Worm (Caenorhabditis elegans) whole organism, L4 larva: Measurements from ENCODE around the gene T28D6.5.

Experiments used
- D1046.2 ChIP-seq: fragments of 200-800 bp; sonication (Bioruptor generic); IDR thresholded peaks from 2 replicates; pipeline ENCODE4 v1.3.6; 2022; ENCODE audit warnings: missing genetic modification characterization, missing compliant biosample characterization
- R02D3.7 ChIP-seq: fragments of 150-350 bp; sonication (generic microtip); optimal IDR thresholded peaks from 3 replicates; lab custom pipeline; 2014; ENCODE audit warnings: missing biosample characterization, missing genetic modification characterization
- T26A8.4 ChIP-seq: fragments of 200-800 bp; sonication (Bioruptor generic); IDR thresholded peaks from 2 replicates; pipeline ENCODE4 v1.3.6; 2022; ENCODE audit warnings: missing genetic modification characterization, missing compliant biosample characterization
- Y105C5A.15 ChIP-seq: fragments of 200-800 bp; sonication (Bioruptor generic); IDR thresholded peaks from 2 replicates; pipeline ENCODE4 v1.3.6; 2022; ENCODE audit warnings: missing genetic modification characterization, missing compliant biosample characterization
- aha-1 ChIP-seq: fragments of 150-350 bp; peaks from one replicate; lab custom pipeline; 2014; ENCODE audit warnings: missing biosample characterization, missing genetic modification characterization
- attf-4 ChIP-seq: sonication (generic microtip); optimal IDR thresholded peaks from 3 replicates; lab custom pipeline; 2017; ENCODE audit warnings: missing biosample characterization, missing genetic modification characterization
- ceh-32 ChIP-seq: sonication (generic microtip); optimal IDR thresholded peaks from 2 replicates; lab custom pipeline; 2016; ENCODE audit warnings: mild to moderate bottlenecking, missing genetic modification characterization, missing compliant biosample characterization; ENCODE audit not compliant: poor library complexity
- ceh-62 ChIP-seq: sonication (generic microtip); optimal IDR thresholded peaks from 2 replicates; lab custom pipeline; 2017; ENCODE audit warnings: missing biosample characterization, missing genetic modification characterization
- cey-2 ChIP-seq: sonication (generic microtip); optimal IDR thresholded peaks from 3 replicates; lab custom pipeline; 2017; ENCODE audit warnings: missing genetic modification characterization, mild to moderate bottlenecking, missing compliant biosample characterization, antibody characterized with exemption, borderline replicate concordance; ENCODE audit not compliant: insufficient read depth
- daf-16 ChIP-seq, 3 experiments: sonication (generic microtip); optimal IDR thresholded peaks; 2 replicates each; lab custom pipeline; 2016 to 2017; ENCODE audit warnings: missing genetic modification characterization in 3 of 3, missing genetic modification reagents in 3 of 3, mild to moderate bottlenecking in 2 of 3, missing compliant biosample characterization in 2 of 3, missing biosample characterization in 1 of 3, moderate library complexity in 1 of 3
- daf-19 ChIP-seq: fragments of 200-800 bp; sonication (Bioruptor generic); conservative IDR thresholded peaks from 2 replicates; pipeline ENCODE4 v1.3.6; 2022; ENCODE audit warnings: missing genetic modification characterization, missing compliant biosample characterization
- dmd-6 ChIP-seq: fragments of 200-800 bp; sonication (Bioruptor generic); IDR thresholded peaks from 2 replicates; pipeline ENCODE4 v1.3.6; 2022; ENCODE audit warnings: missing genetic modification reagents, missing genetic modification characterization, missing compliant biosample characterization
- dmd-8 ChIP-seq: fragments of 200-800 bp; sonication (Bioruptor generic); IDR thresholded peaks from 2 replicates; pipeline ENCODE4 v1.3.6; 2022; ENCODE audit warnings: missing genetic modification characterization, missing compliant biosample characterization
- dmd-9 ChIP-seq: fragments of 200-800 bp; sonication (Bioruptor generic); IDR thresholded peaks from 2 replicates; pipeline ENCODE4 v1.3.6; 2022; ENCODE audit warnings: missing genetic modification reagents, missing genetic modification characterization, missing compliant biosample characterization
- duxl-1 ChIP-seq: sonication (generic microtip); optimal IDR thresholded peaks from 2 replicates; lab custom pipeline; 2016; ENCODE audit warnings: mild to moderate bottlenecking, missing genetic modification characterization, moderate library complexity, missing compliant biosample characterization; ENCODE audit not compliant: poor library complexity
- dve-1 ChIP-seq: sonication (generic microtip); optimal IDR thresholded peaks from 2 replicates; lab custom pipeline; 2017; ENCODE audit warnings: antibody characterized with exemption, mild to moderate bottlenecking, missing genetic modification characterization, missing compliant biosample characterization; ENCODE audit not compliant: insufficient read depth
- egl-43 ChIP-seq: fragments of 200-800 bp; sonication (Bioruptor generic); IDR thresholded peaks from 2 replicates; pipeline ENCODE4 v1.3.6; 2022; ENCODE audit warnings: missing genetic modification reagents, missing genetic modification characterization, missing compliant biosample characterization
- hlh-30 ChIP-seq: sonication (generic microtip); optimal IDR thresholded peaks from 2 replicates; lab custom pipeline; 2017; ENCODE audit warnings: antibody characterized with exemption, mild to moderate bottlenecking, missing genetic modification characterization, missing compliant biosample characterization; ENCODE audit not compliant: insufficient read depth
- hmg-1.1 ChIP-seq: fragments of 200-800 bp; sonication (Bioruptor generic); IDR thresholded peaks from 2 replicates; pipeline ENCODE4 v1.3.6; 2022; ENCODE audit warnings: missing genetic modification reagents, missing genetic modification characterization, missing compliant biosample characterization
- lin-1 ChIP-seq: fragments of 200-800 bp; sonication (Bioruptor generic); IDR thresholded peaks from 2 replicates; pipeline ENCODE4 v1.3.6; 2022; ENCODE audit warnings: missing genetic modification reagents, missing genetic modification characterization, missing compliant biosample characterization
- lin-13 ChIP-seq: fragments of 150-350 bp; optimal IDR thresholded peaks from 2 replicates; lab custom pipeline; 2014; ENCODE audit warnings: missing biosample characterization, missing genetic modification reagents, missing genetic modification characterization
- lin-29 ChIP-seq: fragments of 200-800 bp; sonication (Bioruptor generic); IDR thresholded peaks from 2 replicates; pipeline ENCODE4 v1.3.6; 2022; ENCODE audit warnings: missing genetic modification reagents, missing genetic modification characterization, missing compliant biosample characterization
- lin-39 ChIP-seq: fragments of 150-350 bp; optimal IDR thresholded peaks from 2 replicates; lab custom pipeline; 2014; ENCODE audit warnings: missing biosample characterization, missing genetic modification reagents, missing genetic modification characterization
- lir-3 ChIP-seq: sonication (generic microtip); optimal IDR thresholded peaks from 2 replicates; lab custom pipeline; 2016; ENCODE audit warnings: mild to moderate bottlenecking, missing genetic modification characterization, missing compliant biosample characterization
- madf-9 ChIP-seq: fragments of 200-800 bp; sonication (Bioruptor generic); conservative IDR thresholded peaks from 2 replicates; pipeline ENCODE4 v1.3.6; 2022; ENCODE audit warnings: missing genetic modification reagents, missing genetic modification characterization, missing compliant biosample characterization
- mdl-1 ChIP-seq, 2 experiments: fragments of 150-350 bp in 1 of 2; sonication (generic microtip) in 1 of 2; optimal IDR thresholded peaks; 2 replicates each; lab custom pipeline; 2014 to 2017; ENCODE audit warnings: missing biosample characterization in 2 of 2, missing genetic modification characterization in 2 of 2
- mdt-29 ChIP-seq: fragments of 200-800 bp; sonication (Bioruptor generic); IDR thresholded peaks from 2 replicates; pipeline ENCODE4 v1.3.6; 2022; ENCODE audit warnings: missing genetic modification reagents, missing genetic modification characterization, missing compliant biosample characterization
- mep-1 ChIP-seq: fragments of 150-350 bp; sonication (generic microtip); optimal IDR thresholded peaks from 3 replicates; lab custom pipeline; 2014; ENCODE audit warnings: missing biosample characterization, missing genetic modification characterization
- mxl-2 ChIP-seq: fragments of 200-800 bp; sonication (Bioruptor generic); conservative IDR thresholded peaks from 2 replicates; pipeline ENCODE4 v1.3.6; 2022; ENCODE audit warnings: missing genetic modification reagents, missing genetic modification characterization, missing compliant biosample characterization
- nhr-102 ChIP-seq: sonication (generic microtip); optimal IDR thresholded peaks from 2 replicates; lab custom pipeline; 2016; ENCODE audit warnings: mild to moderate bottlenecking, missing genetic modification characterization, moderate library complexity, missing compliant biosample characterization
- nhr-237 ChIP-seq: sonication (generic microtip); optimal IDR thresholded peaks from 2 replicates; lab custom pipeline; 2017; ENCODE audit warnings: missing biosample characterization, missing genetic modification characterization
- nhr-28 ChIP-seq: fragments of 150-350 bp; optimal IDR thresholded peaks from 2 replicates; lab custom pipeline; 2014; ENCODE audit warnings: missing biosample characterization, missing genetic modification characterization
- nhr-42 ChIP-seq: fragments of 200-800 bp; sonication (Bioruptor generic); IDR thresholded peaks from 2 replicates; pipeline ENCODE4 v1.3.6; 2022; ENCODE audit warnings: missing genetic modification characterization, missing compliant biosample characterization
- php-3 ChIP-seq: fragments of 200-800 bp; sonication (Bioruptor generic); IDR thresholded peaks from 2 replicates; pipeline ENCODE4 v1.3.6; 2022; ENCODE audit warnings: missing genetic modification reagents, missing genetic modification characterization, missing compliant biosample characterization
- pqm-1 ChIP-seq: sonication (generic microtip); optimal IDR thresholded peaks from 2 replicates; lab custom pipeline; 2017; ENCODE audit warnings: missing biosample characterization, missing genetic modification characterization
- snpc-4 ChIP-seq: fragments of 150-350 bp; optimal IDR thresholded peaks from 2 replicates; lab custom pipeline; 2014; ENCODE audit warnings: missing biosample characterization, missing genetic modification characterization
- spr-1 ChIP-seq: sonication (generic microtip); optimal IDR thresholded peaks from 2 replicates; lab custom pipeline; 2016; ENCODE audit warnings: mild to moderate bottlenecking, missing genetic modification characterization, missing compliant biosample characterization
- zfp-3 ChIP-seq: fragments of 200-800 bp; sonication (Bioruptor generic); conservative IDR thresholded peaks from 2 replicates; pipeline ENCODE4 v1.3.6; 2022; ENCODE audit warnings: missing genetic modification reagents, missing genetic modification characterization, missing compliant biosample characterization

T28D6.5 gene

ce11 chrIII:11372199-11372938 is 38.9 kb downstream of the T28D6.5 start:
- no peak for TF ChIP-seq madf-9
- TF ChIP-seq mep-1 (tag; lab: Kevin White, UChicago): peak; percentile 24
- peak; percentile 97 for TF ChIP-seq lin-13 (GFP tag; lab: Kevin White, UChicago)
- TF ChIP-seq dmd-8 (GFP tag; lab: Robert Waterston, UW): no peak
- TF ChIP-seq nhr-42 (GFP tag; lab: Robert Waterston, UW): no peak
- TF ChIP-seq Y105C5A.15 (GFP tag; lab: Robert Waterston, UW): no peak
- TF ChIP-seq snpc-4 (tag; lab: Kevin White, UChicago): peak; percentile 76
- TF ChIP-seq T26A8.4 (GFP tag; lab: Robert Waterston, UW): 0 out of 2 replicates have a peak, but pooled peaks have one; percentile 21
- TF ChIP-seq spr-1 (tag; lab: Kevin White, UChicago): peak; percentile 9
- TF ChIP-seq nhr-102: peak; percentile 5
- TF ChIP-seq zfp-3 (GFP tag; lab: Robert Waterston, UW): no peak
- TF ChIP-seq lin-1 (GFP tag; lab: Robert Waterston, UW): no peak
- TF ChIP-seq dve-1 (tag; lab: Kevin White, UChicago): peak; percentile 39
- TF ChIP-seq hlh-30 (tag; lab: Kevin White, UChicago): no peak
- TF ChIP-seq pqm-1: peak; percentile 27
- no peak for TF ChIP-seq mxl-2
- no peak for TF ChIP-seq egl-43 (GFP tag; lab: Robert Waterston, UW)
- peak; percentile 29; the same call in 1 of the 2 replicates for TF ChIP-seq dmd-6 (GFP tag; lab: Robert Waterston, UW)
- TF ChIP-seq ceh-32 (tag; lab: Kevin White, UChicago): no peak
- TF ChIP-seq lir-3: no peak
- TF ChIP-seq php-3: 0 out of 2 replicates have a peak, but pooled peaks have one; percentile 24
- no peak for TF ChIP-seq duxl-1
- TF ChIP-seq nhr-28 (tag; lab: Kevin White, UChicago): peak; percentile 66
- no peak for TF ChIP-seq mdl-1 (tag; optimal IDR thresholded peaks at IDR 0.05; lab: Kevin White, UChicago)
- no peak for TF ChIP-seq daf-19
- no peak for TF ChIP-seq D1046.2 (GFP tag; lab: Robert Waterston, UW)
- no peak for TF ChIP-seq daf-16 (GFP tag; optimal IDR thresholded peaks at IDR 0.05; lab: Kevin White, UChicago)
- TF ChIP-seq daf-16 (tag; optimal IDR thresholded peaks at IDR 0.05; lab: Kevin White, UChicago): peak; percentile 54
- TF ChIP-seq attf-4 (tag; lab: Kevin White, UChicago): no peak
- peak; percentile 69 for TF ChIP-seq aha-1 (tag; lab: Kevin White, UChicago)
- no peak for TF ChIP-seq R02D3.7
- TF ChIP-seq hmg-1.1 (GFP tag; lab: Robert Waterston, UW): 0 out of 2 replicates have a peak, but pooled peaks have one; percentile 37

- no peak for TF ChIP-seq ceh-62 (tag; lab: Kevin White, UChicago)
- TF ChIP-seq dmd-9: no peak
- no peak for TF ChIP-seq duxl-1
- no peak for TF ChIP-seq snpc-4 (tag; lab: Kevin White, UChicago)
- TF ChIP-seq cey-2 (tag; lab: Kevin White, UChicago): no peak
- no peak for TF ChIP-seq nhr-237 (tag; lab: Kevin White, UChicago)
- no peak for TF ChIP-seq mdt-29
- no peak for TF ChIP-seq lin-29
- no peak for TF ChIP-seq lin-39
Measured at ce11 chrIII:11377880-11378279, 44.4 kb downstream of the T28D6.5 start, which contains the start of gene dpy-18. dpy-18 (minus strand) TSS chrIII:11377980.
